Worm (Caenorhabditis elegans) whole organism, L3 larva: ENCODE data around the gene dot-1.5.

ENCODE experiments used
- egl-5 ChIP-seq: fragments of 150-350 bp; optimal IDR thresholded peaks from 2 replicates; lab custom pipeline; 2017; ENCODE audit warnings: missing biosample characterization, missing genetic modification reagents, missing genetic modification characterization, inconsistent platforms
- nhr-12 ChIP-seq: fragments of 150-350 bp; optimal IDR thresholded peaks from 2 replicates; lab custom pipeline; 2014; ENCODE audit warnings: missing biosample characterization, missing genetic modification characterization
- nhr-76 ChIP-seq: fragments of 150-350 bp; sonication (generic microtip); optimal IDR thresholded peaks from 5 replicates; lab custom pipeline; 2014; ENCODE audit warnings: missing biosample characterization, missing genetic modification characterization

DNA sequence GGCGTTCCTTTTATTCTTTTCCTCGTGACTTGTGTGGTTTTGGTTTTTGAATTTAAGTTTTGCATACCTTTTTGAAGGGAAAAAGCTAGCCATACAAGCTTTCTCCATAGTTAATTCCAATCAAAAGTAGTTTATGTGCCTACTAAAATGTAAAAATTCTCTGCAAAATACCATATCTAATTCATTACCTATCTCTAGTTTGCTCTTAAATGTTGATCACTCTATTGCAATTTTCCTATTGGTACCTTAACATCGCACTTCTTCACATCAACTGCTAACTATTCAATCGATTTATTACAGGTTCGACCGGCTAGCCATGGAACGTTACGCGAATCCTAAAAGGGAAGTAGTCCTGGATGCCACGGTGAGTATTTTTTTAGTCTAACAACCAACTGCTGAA lies 45.0 kb downstream of the dot-1.5 start, which contains the start of gene F52D2.7:
- TF ChIP-seq egl-5 (tag; lab: Kevin White, UChicago) = no peak
- no peak for TF ChIP-seq nhr-76 (tag; lab: Kevin White, UChicago)
- TF ChIP-seq nhr-12 (tag; lab: Kevin White, UChicago) = no peak
